Worm (Caenorhabditis elegans) whole organism, late embryonic: ENCODE results near the gene C30F2.2.

ENCODE experiments used
- C08G9.2 ChIP-seq: sonication (generic microtip); optimal IDR thresholded peaks from 2 replicates; lab custom pipeline; 2016; ENCODE audit warnings: mild to moderate bottlenecking, missing genetic modification characterization, moderate library complexity, missing compliant biosample characterization
- C38D4.7 ChIP-seq: fragments of 200-800 bp; sonication (Bioruptor generic); optimal IDR thresholded peaks from 2 replicates; lab custom pipeline; 2018; ENCODE audit warnings: mild to moderate bottlenecking, missing genetic modification characterization, moderate library complexity, missing compliant biosample characterization
- F13H6.1 ChIP-seq: sonication (generic microtip); optimal IDR thresholded peaks from 2 replicates; lab custom pipeline; 2016; ENCODE audit warnings: missing genetic modification characterization, missing compliant biosample characterization
- K02D7.2 ChIP-seq: sonication (generic microtip); optimal IDR thresholded peaks from 2 replicates; lab custom pipeline; 2017; ENCODE audit warnings: mild to moderate bottlenecking, missing genetic modification characterization, missing compliant biosample characterization
- K09A11.1 ChIP-seq: sonication (generic microtip); optimal IDR thresholded peaks from 2 replicates; lab custom pipeline; 2017; ENCODE audit warnings: antibody characterized with exemption, mild to moderate bottlenecking, missing genetic modification characterization, missing compliant biosample characterization; ENCODE audit not compliant: insufficient read depth
- T23F11.4 ChIP-seq: fragments of 200-800 bp; sonication (Bioruptor generic); optimal IDR thresholded peaks from 2 replicates; lab custom pipeline; 2018; ENCODE audit warnings: mild to moderate bottlenecking, missing genetic modification characterization, missing compliant biosample characterization
- Y22D7AL.16 ChIP-seq: sonication (generic microtip); optimal IDR thresholded peaks from 2 replicates; lab custom pipeline; 2016; ENCODE audit warnings: missing genetic modification characterization, missing compliant biosample characterization
- ahr-1 ChIP-seq: sonication (generic microtip); optimal IDR thresholded peaks from 2 replicates; lab custom pipeline; 2016; ENCODE audit warnings: missing genetic modification characterization, missing compliant biosample characterization
- ama-1 ChIP-seq: fragments of 150-350 bp; optimal IDR thresholded peaks from 2 replicates; lab custom pipeline; 2014
- ceh-14 ChIP-seq: sonication (generic microtip); optimal IDR thresholded peaks from 2 replicates; lab custom pipeline; 2016; ENCODE audit warnings: missing genotype, missing genetic modification characterization, missing compliant biosample characterization
- ceh-18 ChIP-seq: sonication (generic microtip); optimal IDR thresholded peaks from 2 replicates; lab custom pipeline; 2016; ENCODE audit warnings: missing genetic modification characterization, missing compliant biosample characterization
- ceh-22 ChIP-seq: sonication (generic microtip); optimal IDR thresholded peaks from 2 replicates; lab custom pipeline; 2017; ENCODE audit warnings: missing biosample characterization, missing genetic modification characterization
- ceh-24 ChIP-seq: sonication (generic microtip); optimal IDR thresholded peaks from 2 replicates; lab custom pipeline; 2016; ENCODE audit warnings: mild to moderate bottlenecking, missing genetic modification characterization, missing compliant biosample characterization
- ceh-30 ChIP-seq: fragments of 150-350 bp; optimal IDR thresholded peaks from 2 replicates; lab custom pipeline; 2014; ENCODE audit warnings: missing biosample characterization, missing genetic modification characterization
- ceh-31 ChIP-seq: sonication (generic microtip); optimal IDR thresholded peaks from 2 replicates; lab custom pipeline; 2016; ENCODE audit warnings: missing genetic modification characterization, missing compliant biosample characterization
- ceh-45 ChIP-seq: fragments of 200-800 bp; sonication (Bioruptor generic); IDR thresholded peaks from 2 replicates; pipeline ENCODE4 v1.3.6; 2022; ENCODE audit warnings: missing genetic modification reagents, missing genetic modification characterization, missing compliant biosample characterization
- ceh-9 ChIP-seq: sonication (generic microtip); optimal IDR thresholded peaks from 2 replicates; lab custom pipeline; 2016; ENCODE audit warnings: mild to moderate bottlenecking, missing genetic modification characterization, inconsistent platforms, missing compliant biosample characterization
- che-1 ChIP-seq: sonication (generic microtip); optimal IDR thresholded peaks from 2 replicates; lab custom pipeline; 2016; ENCODE audit warnings: mild to moderate bottlenecking, missing genetic modification characterization, missing compliant biosample characterization
- dmd-4 ChIP-seq: sonication (generic microtip); optimal IDR thresholded peaks from 2 replicates; lab custom pipeline; 2016; ENCODE audit warnings: borderline replicate concordance, missing genetic modification characterization, missing compliant biosample characterization
- elt-2 ChIP-seq: sonication (generic microtip); optimal IDR thresholded peaks from 2 replicates; lab custom pipeline; 2016; ENCODE audit warnings: missing genetic modification reagents, missing genetic modification characterization, missing compliant biosample characterization
- eyg-1 ChIP-seq: sonication (generic microtip); optimal IDR thresholded peaks from 2 replicates; lab custom pipeline; 2016; ENCODE audit warnings: missing genotype, missing genetic modification characterization, missing compliant biosample characterization
- fkh-10 ChIP-seq: fragments of 150-350 bp; optimal IDR thresholded peaks from 2 replicates; lab custom pipeline; 2014; ENCODE audit warnings: missing biosample characterization, missing genetic modification reagents, missing genetic modification characterization
- fkh-6 ChIP-seq: sonication (generic microtip); optimal IDR thresholded peaks from 2 replicates; lab custom pipeline; 2016; ENCODE audit warnings: missing genetic modification characterization, missing compliant biosample characterization
- hlh-13 ChIP-seq: fragments of 200-800 bp; sonication (Bioruptor generic); optimal IDR thresholded peaks from 2 replicates; lab custom pipeline; 2018; ENCODE audit warnings: mild to moderate bottlenecking, missing genetic modification characterization, missing compliant biosample characterization
- hlh-15 ChIP-seq: sonication (generic microtip); optimal IDR thresholded peaks from 2 replicates; lab custom pipeline; 2016; ENCODE audit warnings: missing genetic modification characterization, missing compliant biosample characterization
- hlh-30 ChIP-seq: sonication (generic microtip); optimal IDR thresholded peaks from 2 replicates; lab custom pipeline; 2017; ENCODE audit warnings: antibody characterized with exemption, missing genetic modification characterization, missing compliant biosample characterization; ENCODE audit not compliant: insufficient read depth
- hlh-8 ChIP-seq: sonication (generic microtip); optimal IDR thresholded peaks from 2 replicates; lab custom pipeline; 2016; ENCODE audit warnings: missing genotype, missing genetic modification characterization, missing compliant biosample characterization
- lim-6 ChIP-seq: sonication (generic microtip); optimal IDR thresholded peaks from 2 replicates; lab custom pipeline; 2016; ENCODE audit warnings: missing genetic modification characterization, missing compliant biosample characterization
- madf-2 ChIP-seq: sonication (generic microtip); optimal IDR thresholded peaks from 2 replicates; lab custom pipeline; 2017; ENCODE audit warnings: missing genetic modification characterization, missing compliant biosample characterization
- mec-3 ChIP-seq: sonication (generic microtip); optimal IDR thresholded peaks from 2 replicates; lab custom pipeline; 2016; ENCODE audit warnings: borderline replicate concordance, missing genetic modification characterization, missing compliant biosample characterization
- nfya-1 ChIP-seq: sonication (generic microtip); optimal IDR thresholded peaks from 2 replicates; lab custom pipeline; 2017; ENCODE audit warnings: missing genetic modification characterization, mild to moderate bottlenecking, missing compliant biosample characterization, antibody characterized with exemption, moderate library complexity
- nhr-11 ChIP-seq: fragments of 150-350 bp; optimal IDR thresholded peaks from 2 replicates; lab custom pipeline; 2014; ENCODE audit warnings: missing biosample characterization, missing genetic modification characterization
- npax-4 ChIP-seq: sonication (generic microtip); optimal IDR thresholded peaks from 2 replicates; lab custom pipeline; 2016; ENCODE audit warnings: missing genetic modification characterization, missing compliant biosample characterization
- odd-2 ChIP-seq: sonication (generic microtip); optimal IDR thresholded peaks from 2 replicates; lab custom pipeline; 2017; ENCODE audit warnings: antibody characterized with exemption, mild to moderate bottlenecking, missing genetic modification characterization, missing compliant biosample characterization
- pat-9 ChIP-seq: fragments of 200-800 bp; sonication (Bioruptor generic); optimal IDR thresholded peaks from 2 replicates; lab custom pipeline; 2018; ENCODE audit warnings: mild to moderate bottlenecking, missing genetic modification characterization, moderate library complexity, missing compliant biosample characterization
- pax-1 ChIP-seq: fragments of 150-350 bp; optimal IDR thresholded peaks from 2 replicates; lab custom pipeline; 2014; ENCODE audit warnings: missing biosample characterization, missing genetic modification characterization
- pha-2 ChIP-seq: sonication (generic microtip); optimal IDR thresholded peaks from 2 replicates; lab custom pipeline; 2017; ENCODE audit warnings: mild to moderate bottlenecking, missing genetic modification characterization, missing compliant biosample characterization
- ref-2 ChIP-seq: sonication (generic microtip); optimal IDR thresholded peaks from 2 replicates; lab custom pipeline; 2016; ENCODE audit warnings: missing genetic modification characterization, missing compliant biosample characterization
- sdc-2 ChIP-seq: sonication (generic microtip); optimal IDR thresholded peaks from 2 replicates; lab custom pipeline; 2016; ENCODE audit warnings: missing genotype, missing genetic modification characterization, missing compliant biosample characterization
- syd-9 ChIP-seq: sonication (generic microtip); optimal IDR thresholded peaks from 2 replicates; lab custom pipeline; 2016; ENCODE audit warnings: mild to moderate bottlenecking, missing genetic modification characterization, moderate library complexity, missing compliant biosample characterization
- tbx-2 ChIP-seq: sonication (generic microtip); optimal IDR thresholded peaks from 2 replicates; lab custom pipeline; 2016; ENCODE audit warnings: missing genetic modification characterization, missing compliant biosample characterization
- tbx-7 ChIP-seq: sonication (generic microtip); optimal IDR thresholded peaks from 2 replicates; lab custom pipeline; 2016; ENCODE audit warnings: missing genotype, missing genetic modification characterization, missing compliant biosample characterization
- ttx-3 ChIP-seq: sonication (generic microtip); optimal IDR thresholded peaks from 2 replicates; lab custom pipeline; 2016; ENCODE audit warnings: missing genetic modification reagents, missing genetic modification characterization, missing compliant biosample characterization
- unc-55 ChIP-seq: sonication (generic microtip); optimal IDR thresholded peaks from 2 replicates; lab custom pipeline; 2017; ENCODE audit warnings: missing biosample characterization, missing genetic modification reagents, missing genetic modification characterization
- unc-86 ChIP-seq: sonication (generic microtip); optimal IDR thresholded peaks from 2 replicates; lab custom pipeline; 2016; ENCODE audit warnings: missing genetic modification characterization, missing compliant biosample characterization
- ztf-16 ChIP-seq: sonication (generic microtip); optimal IDR thresholded peaks from 2 replicates; lab custom pipeline; 2017; ENCODE audit warnings: missing genetic modification characterization, missing compliant biosample characterization

Gene C30F2.2

ce11 chrX:16124794-16125193 lies 39.8 kb upstream of the C30F2.2 start:
- TF ChIP-seq unc-86 (no peak), fkh-10 (GFP tag; lab: Kevin White, UChicago) (no peak), Y22D7AL.16 (tag; lab: Kevin White, UChicago) (no peak), ama-1 (no peak), eyg-1 (tag; lab: Kevin White, UChicago) (no peak), T23F11.4 (GFP tag; lab: Kevin White, UChicago) (no peak), dmd-4 (tag; lab: Kevin White, UChicago) (no peak), lim-6 (tag; lab: Kevin White, UChicago) (no peak), ceh-18 (tag; lab: Kevin White, UChicago) (no peak), ttx-3 (no peak), ref-2 (tag; lab: Kevin White, UChicago) (no peak), C38D4.7 (GFP tag; lab: Kevin White, UChicago) (no peak), ceh-31 (no peak), nhr-11 (no peak), ceh-14 (tag; lab: Kevin White, UChicago) (no peak), ahr-1 (tag; lab: Kevin White, UChicago) (no peak)

DNA sequence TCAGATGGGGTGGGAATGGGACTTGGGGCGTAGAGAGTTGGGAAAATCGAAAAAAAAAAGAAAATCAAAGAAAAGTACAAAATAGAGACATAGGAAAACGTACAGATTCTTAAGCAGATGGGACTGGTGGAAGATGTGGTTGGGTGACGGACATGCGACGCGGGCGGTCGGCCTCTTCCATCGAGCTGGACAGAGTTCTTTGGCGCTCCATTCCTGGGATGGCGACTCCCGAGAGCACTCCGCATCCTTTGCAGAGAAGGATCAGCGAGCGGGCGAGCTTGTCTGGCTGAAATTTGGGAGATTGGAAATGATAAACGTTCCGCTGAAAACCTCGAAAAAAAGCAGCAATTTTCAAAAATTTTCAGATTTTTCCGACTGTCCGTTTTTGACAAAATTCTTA lies 39.3 kb upstream of the C30F2.2 start:
- TF ChIP-seq eyg-1 (tag; lab: Kevin White, UChicago), result no peak
- TF ChIP-seq unc-55, result no peak
- no peak for TF ChIP-seq ceh-45 (GFP tag; lab: Robert Waterston, UW)
- no peak for TF ChIP-seq F13H6.1 (tag; lab: Kevin White, UChicago)
- TF ChIP-seq fkh-6 (tag; lab: Kevin White, UChicago), result no peak
- no peak for TF ChIP-seq che-1
- TF ChIP-seq ceh-9 (tag; lab: Kevin White, UChicago), result no peak
- TF ChIP-seq sdc-2 (tag; lab: Kevin White, UChicago), result no peak

DNA sequence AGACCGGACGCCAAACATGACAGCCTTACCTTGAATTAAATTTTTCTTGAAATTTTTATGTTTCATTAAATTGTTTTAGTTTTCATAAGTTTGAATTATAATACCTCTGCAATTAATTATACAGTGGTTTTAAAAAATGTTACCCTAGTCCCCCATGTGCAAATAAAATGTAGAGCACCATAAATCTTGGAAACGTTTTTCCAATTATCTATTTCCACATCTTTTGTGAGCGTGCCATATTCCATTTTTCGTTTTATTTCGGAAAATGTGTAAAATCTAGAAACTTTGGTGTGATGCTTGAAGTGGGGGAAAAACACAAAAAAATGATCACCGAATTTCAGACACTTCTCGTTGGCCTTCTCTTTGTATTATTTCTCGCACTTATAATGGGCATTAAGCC lies 37.6 kb upstream of the C30F2.2 start:
- TF ChIP-seq ama-1 (no peak), tbx-2 (tag; lab: Kevin White, UChicago) (no peak), npax-4 (no peak), ttx-3 (no peak), hlh-8 (tag; lab: Kevin White, UChicago) (no peak), pax-1 (tag; lab: Kevin White, UChicago) (no peak), ahr-1 (tag; lab: Kevin White, UChicago) (no peak), dmd-4 (tag; lab: Kevin White, UChicago) (no peak), K02D7.2 (tag; lab: Kevin White, UChicago) (no peak), madf-2 (tag; lab: Kevin White, UChicago) (no peak), syd-9 (tag; lab: Kevin White, UChicago) (no peak), ceh-31 (no peak), mec-3 (tag; lab: Kevin White, UChicago) (no peak), pat-9 (tag; lab: Kevin White, UChicago) (no peak), unc-86 (no peak), C08G9.2 (tag; lab: Kevin White, UChicago) (no peak), ztf-16 (no peak), nhr-11 (no peak), ceh-24 (no peak)
- TF ChIP-seq, all 69 proteins: peak for 0

DNA sequence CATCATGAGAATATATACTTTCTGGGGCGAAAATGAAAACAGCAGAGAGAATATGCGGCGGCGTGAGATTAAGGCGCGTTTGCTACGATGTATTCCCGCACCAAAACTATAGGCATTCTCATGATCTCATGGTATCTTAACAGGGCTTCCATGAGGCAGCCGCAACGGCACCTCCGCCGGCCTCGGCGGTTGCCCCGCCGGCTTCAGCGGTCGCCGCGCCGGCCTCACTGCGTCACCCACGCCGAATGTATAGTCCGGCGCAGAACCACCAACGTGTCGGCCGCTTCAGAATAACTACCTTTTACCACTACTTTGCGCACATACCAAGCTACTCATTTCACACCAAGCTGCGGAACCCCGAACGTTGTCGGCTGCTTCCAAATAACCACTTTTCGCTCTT lies 32.6 kb upstream of the C30F2.2 start:
- TF ChIP-seq hlh-13 (no peak), elt-2 (no peak), ztf-16 (no peak), npax-4 (no peak), nfya-1 (tag; lab: Kevin White, UChicago) (no peak), lim-6 (tag; lab: Kevin White, UChicago) (no peak), hlh-8 (tag; lab: Kevin White, UChicago) (no peak), odd-2 (tag; lab: Kevin White, UChicago) (no peak), ceh-30 (tag; lab: Kevin White, UChicago) (no peak), K09A11.1 (no peak), tbx-7 (no peak), hlh-15 (no peak), ceh-9 (tag; lab: Kevin White, UChicago) (no peak), pha-2 (tag; lab: Kevin White, UChicago) (no peak), ceh-45 (GFP tag; lab: Robert Waterston, UW) (no peak), T23F11.4 (GFP tag; lab: Kevin White, UChicago) (no peak), ceh-22 (tag; lab: Kevin White, UChicago) (no peak), hlh-30 (tag; lab: Kevin White, UChicago) (no peak), eyg-1 (tag; lab: Kevin White, UChicago) (no peak)
